Worm (Caenorhabditis elegans) whole organism, L3 larva: ENCODE data around the gene srx-84.

ENCODE experiments used
- ceh-9 ChIP-seq: sonication (generic microtip); optimal IDR thresholded peaks from 2 replicates; lab custom pipeline; 2018; ENCODE audit warnings: missing biosample characterization, missing genetic modification characterization
- daf-12 ChIP-seq: fragments of 150-350 bp; optimal IDR thresholded peaks from 2 replicates; lab custom pipeline; 2014; ENCODE audit warnings: missing biosample characterization, missing genetic modification reagents, missing genetic modification characterization
- snpc-4 ChIP-seq: fragments of 150-350 bp; optimal IDR thresholded peaks from 2 replicates; lab custom pipeline; 2014; ENCODE audit warnings: missing biosample characterization, missing genetic modification characterization

- TF ChIP-seq ceh-9 (tag; lab: Kevin White, UChicago) = no peak
- TF ChIP-seq snpc-4 (tag; lab: Kevin White, UChicago) = no peak
- TF ChIP-seq daf-12 (tag; lab: Kevin White, UChicago) = no peak
These were observed 18.1 kb upstream of the srx-84 start, which contains the start of gene srx-90 for ce11 chrV:11580826-11581225.
